Fruit fly (Drosophila melanogaster): Measurements from ENCODE around the gene fon.

Gene fon

DNA sequence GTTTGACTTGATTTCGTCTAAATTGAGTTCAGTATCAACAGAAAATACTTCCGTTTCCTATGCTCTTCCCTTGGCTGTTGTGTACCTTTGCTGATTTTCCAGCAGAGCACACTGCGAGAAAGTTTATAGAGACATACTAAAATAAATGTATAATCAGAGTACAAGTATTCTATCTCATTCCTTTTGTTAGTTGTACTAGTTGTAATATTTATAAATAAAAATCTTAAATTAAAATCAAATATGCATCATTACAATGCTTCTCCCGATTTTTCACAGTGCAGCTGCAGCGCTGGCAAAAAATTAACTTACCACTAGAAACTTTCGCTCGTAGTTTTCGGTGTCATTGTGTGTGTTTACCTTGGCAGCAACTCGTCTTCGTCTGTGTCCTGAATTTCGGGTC is 51.0 kb downstream of the fon start (continued):
- peak; percentile 42; the same call in 1 of the 2 replicates for TF ChIP-seq ssp (GFP tag; IDR thresholded peaks at IDR 0.05)
- TF ChIP-seq ase (GFP tag; IDR thresholded peaks at IDR 0.05): 0 out of 3 replicates have a peak, but pooled peaks have one; percentile 43
- no peak for TF ChIP-seq CG13894 (tag; optimal IDR thresholded peaks at IDR 0.05)
- TF ChIP-seq Dref (GFP tag; IDR thresholded peaks at IDR 0.05): no peak
- peak; percentile 40; the same call in 1 of the 2 replicates for TF ChIP-seq CG14014 (GFP tag; IDR thresholded peaks at IDR 0.05)
- no peak for TF ChIP-seq gce (GFP tag; IDR thresholded peaks at IDR 0.05)
- no peak for TF ChIP-seq jigr1 (GFP tag; IDR thresholded peaks at IDR 0.05)
- TF ChIP-seq seq (GFP tag; IDR thresholded peaks at IDR 0.05): 0 out of 2 replicates have a peak, but pooled peaks have one; percentile 8
- TF ChIP-seq CG31441 (GFP tag; IDR thresholded peaks at IDR 0.05): peak; percentile 69
- peak; percentile 21 to 58 for TF ChIP-seq Hr51 (GFP tag; optimal IDR thresholded peaks at IDR 0.05)
- peak; percentile 45 for TF ChIP-seq nmo (GFP tag; optimal IDR thresholded peaks at IDR 0.05)
- peak; percentile 66 for TF ChIP-seq CG8924 (tag; optimal IDR thresholded peaks at IDR 0.05)
- no peak for TF ChIP-seq Kr (GFP tag; optimal IDR thresholded peaks at IDR 0.05)
- peak; percentile 5 for TF ChIP-seq BtbVII (GFP tag; optimal IDR thresholded peaks at IDR 0.05)
- TF ChIP-seq Nf-YB (GFP tag; optimal IDR thresholded peaks at IDR 0.05): peak; percentile 18
- TF ChIP-seq Opbp (GFP tag; IDR thresholded peaks at IDR 0.05; ENCODE audit: partially characterized antibody): no peak
- TF ChIP-seq CG8290 (GFP tag; optimal IDR thresholded peaks at IDR 0.05): no peak
- no peak for TF ChIP-seq CG8290 (tag; optimal IDR thresholded peaks at IDR 0.05)
- TF ChIP-seq caup (GFP tag; optimal IDR thresholded peaks at IDR 0.05; ENCODE audit: severe bottlenecking): peak; percentile 37
- no peak for TF ChIP-seq NFAT (GFP tag; IDR thresholded peaks at IDR 0.05)
- no peak for TF ChIP-seq mld (GFP tag; IDR thresholded peaks at IDR 0.05; ENCODE audit: partially characterized antibody)
- no peak for TF ChIP-seq btn (GFP tag; optimal IDR thresholded peaks at IDR 0.05)
- peak; percentile 72 for TF ChIP-seq CG17829 (tag; optimal IDR thresholded peaks at IDR 0.05)
- no peak for TF ChIP-seq corto (GFP tag; optimal IDR thresholded peaks at IDR 0.05)
- peak; percentile 22 for TF ChIP-seq slou (GFP tag; optimal IDR thresholded peaks at IDR 0.05)
- peak; percentile 37 for TF ChIP-seq Camta (GFP tag; optimal IDR thresholded peaks at IDR 0.05)
- no peak for TF ChIP-seq Drgx (GFP tag; IDR thresholded peaks at IDR 0.05)
- TF ChIP-seq CG14965 (GFP tag; optimal IDR thresholded peaks at IDR 0.05; ENCODE audit: borderline replicate concordance): no peak
- peak; percentile 88 for TF ChIP-seq sens (GFP tag)
- peak; percentile 29 for TF ChIP-seq Bteb2 (GFP tag; optimal IDR thresholded peaks at IDR 0.05)
- no peak for TF ChIP-seq Eip74EF (GFP tag; optimal IDR thresholded peaks at IDR 0.05)
- peak in 1 of 3 experiments; percentile 72 for TF ChIP-seq lola (GFP tag; optimal IDR thresholded peaks at IDR 0.05)
- peak; percentile 82 for TF ChIP-seq Xrp1 (GFP tag; IDR thresholded peaks at IDR 0.05)
- peak; percentile 21 for TF ChIP-seq CG10543 (GFP tag; optimal IDR thresholded peaks at IDR 0.05)
- TF ChIP-seq chn (GFP tag; optimal IDR thresholded peaks at IDR 0.05): peak; percentile 60
- TF ChIP-seq ind (GFP tag; optimal IDR thresholded peaks at IDR 0.05): peak; percentile 35
- peak; percentile 2 for TF ChIP-seq CG15514 (GFP tag; optimal IDR thresholded peaks at IDR 0.05)
- no peak for TF ChIP-seq Bdp1 (GFP tag; optimal IDR thresholded peaks at IDR 0.05)
- TF ChIP-seq CG17568 (GFP tag; optimal IDR thresholded peaks at IDR 0.05): peak; percentile 47
- no peak for TF ChIP-seq dan (GFP tag; IDR thresholded peaks at IDR 0.05)
- peak; percentile 17 for TF ChIP-seq CG13296 (GFP tag; optimal IDR thresholded peaks at IDR 0.05)
- TF ChIP-seq dmrt11E (tag; optimal IDR thresholded peaks at IDR 0.05): peak; percentile 78
- peak; percentile 35; the same call in 1 of the 3 replicates for TF ChIP-seq croc (GFP tag; conservative IDR thresholded peaks at IDR 0.05)
- peak; percentile 14 for TF ChIP-seq Lhr (GFP tag; optimal IDR thresholded peaks at IDR 0.05)
- TF ChIP-seq Meics (GFP tag; optimal IDR thresholded peaks at IDR 0.05): peak; percentile 53
- TF ChIP-seq stwl (tag; optimal IDR thresholded peaks at IDR 0.05): no peak
- peak; percentile 38; the same call in 2 of the 3 replicates for TF ChIP-seq Aef1 (GFP tag; IDR thresholded peaks at IDR 0.05)
- TF ChIP-seq CG16815 (GFP tag; optimal IDR thresholded peaks at IDR 0.05): peak; percentile 53
- no peak for TF ChIP-seq CG1832 (GFP tag; optimal IDR thresholded peaks at IDR 0.05)
- peak; percentile 44 for TF ChIP-seq Rfx (GFP tag; IDR thresholded peaks at IDR 0.05)
